Worm (Caenorhabditis elegans) whole organism, L3 larva: ENCODE data around the gene fbxa-94.

Source experiments
- ZK546.5 ChIP-seq: sonication (generic microtip); optimal IDR thresholded peaks from 2 replicates; lab custom pipeline; 2017; ENCODE audit warnings: missing biosample characterization, missing genetic modification characterization
- aly-2 ChIP-seq: fragments of 150-350 bp; optimal IDR thresholded peaks from 2 replicates; lab custom pipeline; 2014; ENCODE audit warnings: missing biosample characterization, missing genetic modification characterization
- lin-15B ChIP-seq: fragments of 150-350 bp; optimal IDR thresholded peaks from 2 replicates; lab custom pipeline; 2014; ENCODE audit warnings: missing biosample characterization, missing genetic modification characterization
- lsy-12 ChIP-seq: sonication (generic microtip); optimal IDR thresholded peaks from 2 replicates; lab custom pipeline; 2016; ENCODE audit warnings: mild to moderate bottlenecking, missing genetic modification characterization, missing compliant biosample characterization
- mdl-1 ChIP-seq: fragments of 150-350 bp; optimal IDR thresholded peaks from 2 replicates; lab custom pipeline; 2014; ENCODE audit warnings: missing biosample characterization, missing genetic modification characterization
- nhr-12 ChIP-seq: fragments of 150-350 bp; optimal IDR thresholded peaks from 2 replicates; lab custom pipeline; 2014; ENCODE audit warnings: missing biosample characterization, missing genetic modification characterization
- nhr-237 ChIP-seq: fragments of 150-350 bp; optimal IDR thresholded peaks from 2 replicates; lab custom pipeline; 2014; ENCODE audit warnings: missing biosample characterization, missing genetic modification characterization
- nhr-25 ChIP-seq: sonication (generic microtip); optimal IDR thresholded peaks from 2 replicates; lab custom pipeline; 2017; ENCODE audit warnings: missing biosample characterization, missing genetic modification characterization
- nhr-76 ChIP-seq: fragments of 150-350 bp; sonication (generic microtip); optimal IDR thresholded peaks from 5 replicates; lab custom pipeline; 2014; ENCODE audit warnings: missing biosample characterization, missing genetic modification characterization
- snpc-4 ChIP-seq: fragments of 150-350 bp; optimal IDR thresholded peaks from 2 replicates; lab custom pipeline; 2014; ENCODE audit warnings: missing biosample characterization, missing genetic modification characterization
- ztf-11 ChIP-seq: fragments of 150-350 bp; optimal IDR thresholded peaks from 2 replicates; lab custom pipeline; 2014; ENCODE audit warnings: missing biosample characterization, missing genetic modification characterization

ce11 chrV:15577395-15577896 is 4.7 kb downstream of the fbxa-94 start, which contains the start of gene atx-3:
- TF ChIP-seq nhr-76 (tag; lab: Kevin White, UChicago), result no peak
- no peak for TF ChIP-seq mdl-1 (tag; lab: Kevin White, UChicago)
- no peak for TF ChIP-seq aly-2 (tag; lab: Kevin White, UChicago)
- TF ChIP-seq nhr-237 (tag; lab: Kevin White, UChicago), result no peak
- no peak for TF ChIP-seq lsy-12 (tag; lab: Kevin White, UChicago)
- TF ChIP-seq ztf-11 (tag; lab: Kevin White, UChicago), result no peak
- TF ChIP-seq nhr-25 (tag; lab: Kevin White, UChicago), result no peak
- no peak for TF ChIP-seq snpc-4 (tag; lab: Kevin White, UChicago)
- no peak for TF ChIP-seq ZK546.5
- TF ChIP-seq nhr-12 (tag; lab: Kevin White, UChicago), result no peak
- no peak for TF ChIP-seq lin-15B (tag; lab: Kevin White, UChicago)
